Fruit fly (Drosophila melanogaster): ENCODE data around the gene eIF2Bbeta.

- TF ChIP-seq EcR (GFP tag; optimal IDR thresholded peaks at IDR 0.05) (no peak), usp (GFP tag; optimal IDR thresholded peaks at IDR 0.05) (no peak), Dll (optimal IDR thresholded peaks at IDR 0.05) (no peak), psq (optimal IDR thresholded peaks at IDR 0.05) (no peak), pan (optimal IDR thresholded peaks at IDR 0.05) (no peak), CG8478 (optimal IDR thresholded peaks at IDR 0.05) (no peak)
Observed at dm6 chrX:2661758-2662157, 42.6 kb upstream of the eIF2Bbeta start.
